Worm (Caenorhabditis elegans) whole organism, L4 larva: Measurements from ENCODE around the gene C08G9.2.

Source experiments
- D1046.2 ChIP-seq: fragments of 200-800 bp; sonication (Bioruptor generic); IDR thresholded peaks from 2 replicates; pipeline ENCODE4 v1.3.6; 2022; ENCODE audit warnings: missing genetic modification characterization, missing compliant biosample characterization
- Y48G9A.11 ChIP-seq: fragments of 200-800 bp; sonication (Bioruptor generic); IDR thresholded peaks from 2 replicates; pipeline ENCODE4 v1.3.6; 2022; ENCODE audit warnings: missing genetic modification reagents, missing genetic modification characterization, missing compliant biosample characterization
- ZK337.2 ChIP-seq: fragments of 200-800 bp; sonication (Bioruptor generic); IDR thresholded peaks from 2 replicates; pipeline ENCODE4 v1.3.6; 2022; ENCODE audit warnings: missing genetic modification reagents, missing genetic modification characterization, missing compliant biosample characterization
- aha-1 ChIP-seq: fragments of 150-350 bp; peaks from one replicate; lab custom pipeline; 2014; ENCODE audit warnings: missing biosample characterization, missing genetic modification characterization
- ama-1 ChIP-seq: fragments of 150-350 bp; optimal IDR thresholded peaks from 2 replicates; lab custom pipeline; 2014; ENCODE audit warnings: inconsistent platforms, mixed read lengths
- attf-4 ChIP-seq: sonication (generic microtip); optimal IDR thresholded peaks from 3 replicates; lab custom pipeline; 2017; ENCODE audit warnings: missing biosample characterization, missing genetic modification characterization
- ceh-20 ChIP-seq: fragments of 200-800 bp; sonication (Bioruptor generic); IDR thresholded peaks from 2 replicates; pipeline ENCODE4 v1.3.6; 2022; ENCODE audit warnings: missing genetic modification reagents, missing genetic modification characterization, missing compliant biosample characterization
- ceh-28 ChIP-seq: fragments of 150-350 bp; optimal IDR thresholded peaks from 2 replicates; lab custom pipeline; 2014; ENCODE audit warnings: missing biosample characterization, missing genetic modification reagents, missing genetic modification characterization
- ces-1 ChIP-seq: fragments of 150-350 bp; sonication (generic microtip); optimal IDR thresholded peaks from 4 replicates; lab custom pipeline; 2014; ENCODE audit warnings: missing biosample characterization, missing genetic modification reagents, missing genetic modification characterization
- cey-2 ChIP-seq: sonication (generic microtip); optimal IDR thresholded peaks from 3 replicates; lab custom pipeline; 2017; ENCODE audit warnings: missing genetic modification characterization, mild to moderate bottlenecking, missing compliant biosample characterization, antibody characterized with exemption, borderline replicate concordance; ENCODE audit not compliant: insufficient read depth
- ctbp-1 ChIP-seq: fragments of 200-800 bp; sonication (Bioruptor generic); IDR thresholded peaks from 2 replicates; pipeline ENCODE4 v1.3.6; 2022; ENCODE audit warnings: missing genetic modification reagents, missing genetic modification characterization, missing compliant biosample characterization
- daf-16 ChIP-seq, 3 experiments: sonication (generic microtip); optimal IDR thresholded peaks; 2 replicates each; lab custom pipeline; 2016 to 2017; ENCODE audit warnings: missing genetic modification characterization in 3 of 3, missing genetic modification reagents in 3 of 3, mild to moderate bottlenecking in 2 of 3, missing compliant biosample characterization in 2 of 3, missing biosample characterization in 1 of 3, moderate library complexity in 1 of 3
- dmd-6 ChIP-seq: fragments of 200-800 bp; sonication (Bioruptor generic); IDR thresholded peaks from 2 replicates; pipeline ENCODE4 v1.3.6; 2022; ENCODE audit warnings: missing genetic modification reagents, missing genetic modification characterization, missing compliant biosample characterization
- dve-1 ChIP-seq: sonication (generic microtip); optimal IDR thresholded peaks from 2 replicates; lab custom pipeline; 2017; ENCODE audit warnings: antibody characterized with exemption, mild to moderate bottlenecking, missing genetic modification characterization, missing compliant biosample characterization; ENCODE audit not compliant: insufficient read depth
- hlh-11 ChIP-seq: fragments of 200-800 bp; sonication (Bioruptor generic); optimal IDR thresholded peaks from 2 replicates; lab custom pipeline; 2018; ENCODE audit warnings: mild to moderate bottlenecking, missing genetic modification characterization, missing compliant biosample characterization
- hmg-1.1 ChIP-seq: fragments of 200-800 bp; sonication (Bioruptor generic); IDR thresholded peaks from 2 replicates; pipeline ENCODE4 v1.3.6; 2022; ENCODE audit warnings: missing genetic modification reagents, missing genetic modification characterization, missing compliant biosample characterization
- jun-1 ChIP-seq: fragments of 150-350 bp; optimal IDR thresholded peaks from 2 replicates; lab custom pipeline; 2014; ENCODE audit warnings: missing biosample characterization, missing genetic modification reagents, missing genetic modification characterization
- lin-29 ChIP-seq: fragments of 200-800 bp; sonication (Bioruptor generic); IDR thresholded peaks from 2 replicates; pipeline ENCODE4 v1.3.6; 2022; ENCODE audit warnings: missing genetic modification reagents, missing genetic modification characterization, missing compliant biosample characterization
- lin-38 ChIP-seq: fragments of 200-800 bp; sonication (Bioruptor generic); IDR thresholded peaks from 2 replicates; pipeline ENCODE4 v1.3.6; 2022; ENCODE audit warnings: missing genetic modification reagents, missing genetic modification characterization, missing compliant biosample characterization
- lsy-2 ChIP-seq, 2 experiments: fragments of 150-350 bp in 1 of 2; sonication (generic microtip) in 1 of 2; optimal IDR thresholded peaks; 2 replicates each; lab custom pipeline; 2014 to 2017; ENCODE audit warnings: missing biosample characterization in 2 of 2, missing genetic modification characterization in 2 of 2
- madf-5 ChIP-seq, 2 experiments: fragments of 200-800 bp; sonication (Bioruptor generic); IDR thresholded peaks; 2 replicates each; pipeline ENCODE4 v1.3.6; 2022; ENCODE audit warnings: missing compliant biosample characterization in 2 of 2, missing genetic modification characterization in 2 of 2
- mxl-3 ChIP-seq: fragments of 200-800 bp; sonication (Bioruptor generic); optimal IDR thresholded peaks from 2 replicates; lab custom pipeline; 2018; ENCODE audit warnings: mild to moderate bottlenecking, missing genetic modification characterization, missing compliant biosample characterization
- nhr-28 ChIP-seq: fragments of 150-350 bp; optimal IDR thresholded peaks from 2 replicates; lab custom pipeline; 2014; ENCODE audit warnings: missing biosample characterization, missing genetic modification characterization
- nhr-41 ChIP-seq: fragments of 200-800 bp; sonication (Bioruptor generic); IDR thresholded peaks from 2 replicates; pipeline ENCODE4 v1.3.6; 2022; ENCODE audit warnings: missing genetic modification reagents, missing genetic modification characterization, missing compliant biosample characterization
- nhr-48 ChIP-seq: sonication (generic microtip); optimal IDR thresholded peaks from 2 replicates; lab custom pipeline; 2016; ENCODE audit warnings: mild to moderate bottlenecking, missing genetic modification characterization, missing compliant biosample characterization
- nhr-76 ChIP-seq: fragments of 150-350 bp; optimal IDR thresholded peaks from 2 replicates; lab custom pipeline; 2014; ENCODE audit warnings: missing biosample characterization, missing genetic modification characterization
- nhr-77 ChIP-seq: fragments of 150-350 bp; optimal IDR thresholded peaks from 2 replicates; lab custom pipeline; 2014; ENCODE audit warnings: missing biosample characterization, missing genetic modification characterization
- pqm-1 ChIP-seq: sonication (generic microtip); optimal IDR thresholded peaks from 2 replicates; lab custom pipeline; 2017; ENCODE audit warnings: missing biosample characterization, missing genetic modification characterization
- sdz-12 ChIP-seq: fragments of 200-800 bp; sonication (Bioruptor generic); optimal IDR thresholded peaks from 2 replicates; lab custom pipeline; 2018; ENCODE audit warnings: mild to moderate bottlenecking, missing genetic modification characterization, missing compliant biosample characterization
- snpc-1.2 ChIP-seq: fragments of 200-800 bp; sonication (Bioruptor generic); IDR thresholded peaks from 2 replicates; pipeline ENCODE4 v1.3.6; 2022; ENCODE audit warnings: missing genetic modification reagents, missing genetic modification characterization, missing compliant biosample characterization
- unc-62 ChIP-seq, 3 experiments: fragments of 150-350 bp in 1 of 3; sonication (generic microtip); optimal IDR thresholded peaks in 2 of 3; peaks in 1 of 3; 1 replicate in 1 of 3; 2 replicates in 2 of 3; lab custom pipeline; 2014 to 2017; ENCODE audit warnings: missing biosample characterization in 3 of 3, missing genetic modification characterization in 3 of 3, missing genetic modification reagents in 3 of 3, missing genotype in 1 of 3
- zip-11 ChIP-seq: fragments of 200-800 bp; sonication (Bioruptor generic); IDR thresholded peaks from 2 replicates; pipeline ENCODE4 v1.3.6; 2022; ENCODE audit warnings: missing genetic modification characterization, missing compliant biosample characterization

The C08G9.2 gene

ce11 chrIV:7709701-7710100 lies 36.9 kb upstream of the C08G9.2 start, which contains the start of the genes mrpl-1, emc-6 and mrps-24 (continued):
- TF ChIP-seq unc-62 (GFP tag; optimal IDR thresholded peaks at IDR 0.05 in 1 of 2; lab: Kevin White, UChicago) (no peak), unc-62 (tag; optimal IDR thresholded peaks at IDR 0.05; lab: Kevin White, UChicago) (no peak), ZK337.2 (GFP tag; lab: Robert Waterston, UW) (no peak), hmg-1.1 (GFP tag; lab: Robert Waterston, UW) (no peak)

- no peak for TF ChIP-seq nhr-76 (tag; lab: Kevin White, UChicago)
- TF ChIP-seq nhr-28 = peak; percentile 55
- no peak for TF ChIP-seq lin-29
- TF ChIP-seq dmd-6 (GFP tag; lab: Robert Waterston, UW) = 0 out of 2 replicates have a peak, but pooled peaks have one; percentile 12
- TF ChIP-seq madf-5 (GFP tag; IDR thresholded peaks at IDR 0.05; lab: Robert Waterston, UW) = no peak
- no peak for TF ChIP-seq ama-1 (lab: Kevin White, UChicago)
- no peak for TF ChIP-seq zip-11 (GFP tag; lab: Robert Waterston, UW)
- TF ChIP-seq ceh-20 = no peak
- TF ChIP-seq, all 104 proteins: peak for 2
Observed at ce11 chrIV:7706805-7707204, 34.0 kb upstream of the C08G9.2 start, which contains the start of gene F33D4.4. Gene F33D4.4, minus strand, starts transcription at chrIV:7706905.

ce11 chrIV:7698320-7698719 lies 25.5 kb upstream of the C08G9.2 start, which contains the start of gene flp-13:
Gene flp-13, minus strand, starts transcription at chrIV:7698420.
- TF ChIP-seq nhr-77 (tag; lab: Kevin White, UChicago) (no peak), lsy-2 (tag; optimal IDR thresholded peaks at IDR 0.05; lab: Kevin White, UChicago) (no peak), sdz-12 (GFP tag; lab: Kevin White, UChicago) (no peak), attf-4 (no peak), D1046.2 (GFP tag; lab: Robert Waterston, UW) (no peak), jun-1 (tag; lab: Kevin White, UChicago) (no peak), mxl-3 (no peak), ces-1 (GFP tag; lab: Kevin White, UChicago) (no peak), dve-1 (tag; lab: Kevin White, UChicago) (no peak), Y48G9A.11 (no peak), lin-38 (GFP tag; lab: Robert Waterston, UW) (no peak), nhr-48 (tag; lab: Kevin White, UChicago) (no peak), nhr-41 (GFP tag; lab: Robert Waterston, UW) (no peak), lin-29 (no peak), ceh-28 (tag; lab: Kevin White, UChicago) (no peak), snpc-1.2 (GFP tag; lab: Robert Waterston, UW) (no peak)

DNA sequence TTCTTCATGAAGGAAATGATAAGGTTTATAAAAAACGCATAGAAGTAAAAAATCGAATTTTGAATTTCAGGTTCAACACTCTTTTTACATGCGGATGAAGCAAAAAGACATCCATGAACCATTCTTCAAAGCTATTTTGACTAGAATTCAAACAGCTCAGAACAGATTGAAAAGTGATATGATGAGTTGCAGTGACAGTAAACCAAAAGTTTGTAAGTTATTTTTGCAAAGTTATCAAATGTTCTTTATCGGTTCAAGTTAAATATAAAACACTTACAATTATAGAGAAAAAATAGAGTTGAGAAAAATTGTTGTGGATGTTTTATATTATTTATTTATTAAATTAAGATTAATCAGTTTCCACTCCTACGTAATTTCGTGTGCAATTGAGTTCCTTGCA lies 19.7 kb upstream of the C08G9.2 start:
- TF ChIP-seq ctbp-1 (GFP tag; lab: Robert Waterston, UW) = no peak
- TF ChIP-seq aha-1 = peak; percentile 92
- TF ChIP-seq, all 104 proteins: peak for 1

DNA sequence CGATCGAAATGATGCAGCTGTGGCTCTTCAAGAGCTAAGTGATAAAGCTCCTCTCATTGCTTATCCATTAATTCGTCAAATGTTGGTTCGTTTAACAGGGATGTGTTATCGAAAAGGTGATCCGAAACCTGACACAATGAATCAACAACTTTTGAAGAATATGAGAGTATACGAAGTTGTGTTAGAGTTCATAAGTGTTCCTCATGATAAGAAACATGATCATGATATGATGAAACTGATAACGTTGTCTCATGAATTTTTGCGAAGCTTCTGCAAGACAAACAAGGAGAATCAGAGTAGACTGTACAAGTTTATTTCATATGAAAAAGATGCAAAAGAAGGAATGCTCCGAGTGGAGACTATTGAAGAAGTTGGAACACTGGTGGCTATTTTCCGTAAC lies 16.6 kb upstream of the C08G9.2 start:
- no peak for TF ChIP-seq sdz-12 (GFP tag; lab: Kevin White, UChicago)
- peak; percentile 60 for TF ChIP-seq pqm-1
- peak in 1 of 2 experiments; percentile 63 for TF ChIP-seq unc-62 (GFP tag; optimal IDR thresholded peaks at IDR 0.05 in 1 of 2; lab: Kevin White, UChicago)
- no peak for TF ChIP-seq unc-62 (tag; optimal IDR thresholded peaks at IDR 0.05; lab: Kevin White, UChicago)
- no peak for TF ChIP-seq daf-16 (GFP tag; optimal IDR thresholded peaks at IDR 0.05; lab: Kevin White, UChicago)
- TF ChIP-seq daf-16 (tag; optimal IDR thresholded peaks at IDR 0.05; lab: Kevin White, UChicago) = peak; percentile 76
- peak; percentile 7 for TF ChIP-seq hlh-11 (tag; lab: Kevin White, UChicago)
- TF ChIP-seq cey-2 (tag; lab: Kevin White, UChicago) = no peak
- peak; percentile 36 for TF ChIP-seq nhr-28
